Fruit fly (Drosophila melanogaster): ENCODE results near the gene CG31751.

Gene CG31751

dm6 chr2L:18698559-18699130 lies 21.6 kb downstream of the CG31751 start, which contains the start of gene CG10341 (continued):
- TF ChIP-seq Dbx (GFP tag; IDR thresholded peaks at IDR 0.05) (no peak), Hey (tag; optimal IDR thresholded peaks at IDR 0.05) (peak; percentile 29), BEAF-32 (GFP tag; optimal IDR thresholded peaks at IDR 0.05) (peak; percentile 25), rib (GFP tag; IDR thresholded peaks at IDR 0.05) (no peak), D (optimal IDR thresholded peaks at IDR 0.05) (no peak), D (GFP tag; optimal IDR thresholded peaks at IDR 0.05) (no peak), CG8359 (GFP tag; optimal IDR thresholded peaks at IDR 0.05; ENCODE audit: borderline replicate concordance) (no peak), CG2678 (tag; optimal IDR thresholded peaks at IDR 0.05) (no peak), CG9609 (GFP tag; optimal IDR thresholded peaks at IDR 0.05) (no peak), CG8290 (GFP tag; optimal IDR thresholded peaks at IDR 0.05) (no peak), CG8290 (tag; optimal IDR thresholded peaks at IDR 0.05) (no peak), pita (GFP tag; optimal IDR thresholded peaks at IDR 0.05) (no peak), CG8089 (GFP tag; optimal IDR thresholded peaks at IDR 0.05) (no peak), CG3847 (GFP tag; IDR thresholded peaks at IDR 0.05) (no peak), zen (tag; optimal IDR thresholded peaks at IDR 0.05) (no peak), cwo (GFP tag; optimal IDR thresholded peaks at IDR 0.05) (peak; percentile 98), ems (GFP tag; optimal IDR thresholded peaks at IDR 0.05) (no peak), CG31224 (GFP tag; IDR thresholded peaks at IDR 0.05) (no peak), CG15514 (GFP tag; optimal IDR thresholded peaks at IDR 0.05) (peak; percentile 43), CG17328 (GFP tag; IDR thresholded peaks at IDR 0.05) (no peak), CG10267 (tag; optimal IDR thresholded peaks at IDR 0.05) (peak; percentile 8), grau (tag; optimal IDR thresholded peaks at IDR 0.05) (peak; percentile 7), CG17829 (tag; optimal IDR thresholded peaks at IDR 0.05) (peak; percentile 16), trem (tag; optimal IDR thresholded peaks at IDR 0.05) (peak; percentile 15), CG4617 (GFP tag; optimal IDR thresholded peaks at IDR 0.05; ENCODE audit: borderline replicate concordance) (peak; percentile 34), CG12942 (GFP tag; optimal IDR thresholded peaks at IDR 0.05) (no peak), pnt (GFP tag; optimal IDR thresholded peaks at IDR 0.05) (no peak), peb (GFP tag; IDR thresholded peaks at IDR 0.05) (no peak), crp (GFP tag; optimal IDR thresholded peaks at IDR 0.05) (peak in 1 of 2 experiments; percentile 74), chif (GFP tag; optimal IDR thresholded peaks at IDR 0.05) (no peak), sima (GFP tag; optimal IDR thresholded peaks at IDR 0.05) (no peak), salm (tag; optimal IDR thresholded peaks at IDR 0.05) (no peak), CG16815 (GFP tag; optimal IDR thresholded peaks at IDR 0.05) (no peak), Myb (GFP tag; optimal IDR thresholded peaks at IDR 0.05) (no peak), CG14710 (tag; optimal IDR thresholded peaks at IDR 0.05) (peak; percentile 16), eyg (GFP tag; optimal IDR thresholded peaks at IDR 0.05) (no peak), E2f2 (GFP tag; IDR thresholded peaks at IDR 0.05) (peak; percentile 88), stwl (tag; optimal IDR thresholded peaks at IDR 0.05) (peak; percentile 24), CG14014 (GFP tag; IDR thresholded peaks at IDR 0.05) (no peak), sens-2 (GFP tag; IDR thresholded peaks at IDR 0.05) (no peak), Med (GFP tag) (peak; percentile 22), lbe (GFP tag; optimal IDR thresholded peaks at IDR 0.05) (peak; percentile 20), tll (GFP tag; optimal IDR thresholded peaks at IDR 0.05) (no peak), gfzf (GFP tag; optimal IDR thresholded peaks at IDR 0.05) (peak; percentile 3), Ets97D (GFP tag; optimal IDR thresholded peaks at IDR 0.05) (peak; percentile 16), CG13775 (GFP tag; optimal IDR thresholded peaks at IDR 0.05) (no peak), Usf (GFP tag; optimal IDR thresholded peaks at IDR 0.05) (no peak), zf30C (GFP tag; optimal IDR thresholded peaks at IDR 0.05) (no peak), CG3995 (GFP tag; optimal IDR thresholded peaks at IDR 0.05) (no peak), pzg (GFP tag; optimal IDR thresholded peaks at IDR 0.05) (peak; percentile 49), dm (GFP tag; optimal IDR thresholded peaks at IDR 0.05) (peak; percentile 95)

All from whole organism, embryonic.